Fruit fly (Drosophila melanogaster): ENCODE data around the gene Ggt-1.

Gene Ggt-1

dm6 chrX:18517415-18517814, 5.1 kb upstream of the Ggt-1 start (continued):
- TF ChIP-seq Vsx1 (GFP tag; optimal IDR thresholded peaks at IDR 0.05) = no peak
- peak; percentile 48; the same call in 1 of the 2 replicates for TF ChIP-seq lmd (GFP tag; IDR thresholded peaks at IDR 0.05)
- TF ChIP-seq Drgx (GFP tag; IDR thresholded peaks at IDR 0.05) = 0 out of 2 replicates have a peak, but pooled peaks have one; percentile 19
- no peak for TF ChIP-seq CG2202 (tag; optimal IDR thresholded peaks at IDR 0.05)
- TF ChIP-seq corto (GFP tag; optimal IDR thresholded peaks at IDR 0.05) = no peak
- 0 out of 3 replicates have a peak, but pooled peaks have one; percentile 11 for TF ChIP-seq CG11695 (GFP tag; IDR thresholded peaks at IDR 0.05)
- peak; percentile 5 for TF ChIP-seq gfzf (GFP tag; optimal IDR thresholded peaks at IDR 0.05)
- peak; percentile 45 for TF ChIP-seq CG7839 (tag; optimal IDR thresholded peaks at IDR 0.05)
- TF ChIP-seq BtbVII (GFP tag; optimal IDR thresholded peaks at IDR 0.05) = peak; percentile 16
- no peak for TF ChIP-seq nerfin-1 (tag; optimal IDR thresholded peaks at IDR 0.05)
- TF ChIP-seq CG7928 (GFP tag; optimal IDR thresholded peaks at IDR 0.05) = no peak
- 0 out of 3 replicates have a peak, but pooled peaks have one; percentile 29 for TF ChIP-seq tgo (GFP tag; IDR thresholded peaks at IDR 0.05)
- TF ChIP-seq CG7372 (GFP tag; IDR thresholded peaks at IDR 0.05) = no peak
- TF ChIP-seq CG11696 (GFP tag; IDR thresholded peaks at IDR 0.05) = no peak
- TF ChIP-seq CG11398 (GFP tag; optimal IDR thresholded peaks at IDR 0.05) = no peak
- TF ChIP-seq CG4617 (GFP tag; optimal IDR thresholded peaks at IDR 0.05; ENCODE audit: borderline replicate concordance) = no peak
- TF ChIP-seq CG6272 (GFP tag; IDR thresholded peaks at IDR 0.05) = no peak
- no peak for TF ChIP-seq tx (GFP tag; optimal IDR thresholded peaks at IDR 0.05)
- TF ChIP-seq kah (GFP tag; optimal IDR thresholded peaks at IDR 0.05) = no peak
- peak; percentile 30; the same call in 1 of the 2 replicates for TF ChIP-seq ara (GFP tag; IDR thresholded peaks at IDR 0.05)
- no peak for TF ChIP-seq CG10147 (GFP tag; optimal IDR thresholded peaks at IDR 0.05)
- no peak for TF ChIP-seq bbx (GFP tag; IDR thresholded peaks at IDR 0.05; ENCODE audit: partially characterized antibody)
- 0 out of 2 replicates have a peak, but pooled peaks have one; percentile 7 for TF ChIP-seq CG4730 (GFP tag; IDR thresholded peaks at IDR 0.05)
- TF ChIP-seq Ssrp (tag; optimal IDR thresholded peaks at IDR 0.05) = peak; percentile 27
- no peak for TF ChIP-seq toy (GFP tag; IDR thresholded peaks at IDR 0.05)
- TF ChIP-seq CG6765 (GFP tag; optimal IDR thresholded peaks at IDR 0.05) = no peak
- TF ChIP-seq ato (GFP tag; IDR thresholded peaks at IDR 0.05; ENCODE audit: partially characterized antibody) = no peak
- TF ChIP-seq pros (GFP tag; optimal IDR thresholded peaks at IDR 0.05) = no peak
- TF ChIP-seq stwl (tag; optimal IDR thresholded peaks at IDR 0.05) = peak; percentile 27
- TF ChIP-seq pzg (GFP tag; optimal IDR thresholded peaks at IDR 0.05) = no peak
- TF ChIP-seq knrl (GFP tag; IDR thresholded peaks at IDR 0.05; ENCODE audit: partially characterized antibody) = peak; percentile 33; the same call in 1 of the 3 replicates
- peak; percentile 6 for TF ChIP-seq CG8388 (GFP tag; optimal IDR thresholded peaks at IDR 0.05)
- no peak for TF ChIP-seq ind (GFP tag; optimal IDR thresholded peaks at IDR 0.05)
- no peak for TF ChIP-seq Scr (GFP tag; IDR thresholded peaks at IDR 0.05; ENCODE audit: partially characterized antibody)
- TF ChIP-seq sim (GFP tag; IDR thresholded peaks at IDR 0.05) = no peak
- no peak for TF ChIP-seq ERR (GFP tag; optimal IDR thresholded peaks at IDR 0.05)
- TF ChIP-seq chm (GFP tag; IDR thresholded peaks at IDR 0.05) = peak; percentile 62; the same call in 1 of the 2 replicates
- no peak for TF ChIP-seq CG9876 (GFP tag; optimal IDR thresholded peaks at IDR 0.05)
- TF ChIP-seq Tbp (GFP tag; optimal IDR thresholded peaks at IDR 0.05) = no peak
- TF ChIP-seq ash1 (GFP tag; optimal IDR thresholded peaks at IDR 0.05) = no peak
- peak; percentile 37 for TF ChIP-seq dmrt99B (tag; optimal IDR thresholded peaks at IDR 0.05)
- TF ChIP-seq Sry-β (GFP tag; optimal IDR thresholded peaks at IDR 0.05) = no peak
- no peak for TF ChIP-seq fd96Cb (tag; optimal IDR thresholded peaks at IDR 0.05)
- TF ChIP-seq CG14441 (GFP tag; IDR thresholded peaks at IDR 0.05) = 0 out of 2 replicates have a peak, but pooled peaks have one; percentile 41
- TF ChIP-seq Oaz (GFP tag; IDR thresholded peaks at IDR 0.05) = no peak
- TF ChIP-seq ab (GFP tag; optimal IDR thresholded peaks at IDR 0.05) = no peak
- TF ChIP-seq Deaf1 (tag; optimal IDR thresholded peaks at IDR 0.05) = no peak
- peak; percentile 39; the same call in 1 of the 2 replicates for TF ChIP-seq E2f2 (GFP tag; IDR thresholded peaks at IDR 0.05)
- peak; percentile 29 for TF ChIP-seq CG17385 (GFP tag; optimal IDR thresholded peaks at IDR 0.05)
- peak; percentile 5 for TF ChIP-seq dmrt11E (tag; optimal IDR thresholded peaks at IDR 0.05)

All from whole organism, embryonic.